Worm (Caenorhabditis elegans): ENCODE results near the gene C02B8.6.

The C02B8.6 gene

ce11 chrX:8151409-8151808 lies 15.3 kb upstream of the C02B8.6 start (continued):
- TF ChIP-seq snpc-1.1 (tag; optimal IDR thresholded peaks at IDR 0.05; ENCODE audit: insufficient read depth), result no peak
- no peak for TF ChIP-seq egl-18 (GFP tag; IDR thresholded peaks at IDR 0.05)
- TF ChIP-seq rcor-1 (GFP tag; IDR thresholded peaks at IDR 0.05), result no peak
- no peak for TF ChIP-seq Y79H2A.3 (GFP tag; conservative IDR thresholded peaks at IDR 0.05)
- peak; percentile 85 for TF ChIP-seq tbp1 (GFP tag; optimal IDR thresholded peaks at IDR 0.05)
- peak; percentile 49 for TF ChIP-seq rpc-1 (optimal IDR thresholded peaks at IDR 0.05)
- TF ChIP-seq rpc-1 (tag; optimal IDR thresholded peaks at IDR 0.05), result peak; percentile 83
- TF ChIP-seq snpc-4 (GFP tag; optimal IDR thresholded peaks at IDR 0.05), result no peak
- peak in 1 of 4 experiments; percentile 53 for TF ChIP-seq snpc-4 (tag; optimal IDR thresholded peaks at IDR 0.05)
- TF ChIP-seq lag-1 (GFP tag; IDR thresholded peaks at IDR 0.05), result no peak
- TF ChIP-seq hmg-1.2 (GFP tag; IDR thresholded peaks at IDR 0.05), result peak; percentile 39
- peak; percentile 36 for TF ChIP-seq ztf-18 (tag; optimal IDR thresholded peaks at IDR 0.05)
- TF ChIP-seq madf-6 (GFP tag; IDR thresholded peaks at IDR 0.05), result no peak
- no peak for TF ChIP-seq F49E8.2 (tag; optimal IDR thresholded peaks at IDR 0.05; ENCODE audit: insufficient read depth)

- TF ChIP-seq cebp-2 (GFP tag; IDR thresholded peaks at IDR 0.05), result no peak
- TF ChIP-seq Y79H2A.3 (GFP tag; conservative IDR thresholded peaks at IDR 0.05), result no peak
- no peak for TF ChIP-seq let-526 (GFP tag; IDR thresholded peaks at IDR 0.05)
- no peak for TF ChIP-seq F55B11.4 (tag; optimal IDR thresholded peaks at IDR 0.05; ENCODE audit: borderline replicate concordance, insufficient read depth)
- TF ChIP-seq F52B5.7 (tag; optimal IDR thresholded peaks at IDR 0.05), result no peak
- no peak for TF ChIP-seq Y95B8A.8 (GFP tag; IDR thresholded peaks at IDR 0.05)
- TF ChIP-seq atf-7 (tag; optimal IDR thresholded peaks at IDR 0.05), result no peak
- no peak for TF ChIP-seq lin-54 (GFP tag; optimal IDR thresholded peaks at IDR 0.05)
- no peak for TF ChIP-seq lin-35 (GFP tag; optimal IDR thresholded peaks at IDR 0.05)
- TF ChIP-seq nfya-2 (GFP tag; IDR thresholded peaks at IDR 0.05), result no peak
- no peak for TF ChIP-seq hlh-26 (GFP tag; conservative IDR thresholded peaks at IDR 0.05)
- TF ChIP-seq nhr-90 (tag; optimal IDR thresholded peaks at IDR 0.05), result no peak
- TF ChIP-seq K12H6.12 (tag; optimal IDR thresholded peaks at IDR 0.05), result no peak
- no peak for TF ChIP-seq ztf-22 (GFP tag; optimal IDR thresholded peaks at IDR 0.05)
- TF ChIP-seq dpff-1 (tag; optimal IDR thresholded peaks at IDR 0.05), result no peak
- TF ChIP-seq dpl-1 (GFP tag; optimal IDR thresholded peaks at IDR 0.05), result no peak
- no peak for TF ChIP-seq nhr-80 (tag; optimal IDR thresholded peaks at IDR 0.05)
- TF ChIP-seq attf-6 (GFP tag; IDR thresholded peaks at IDR 0.05), result no peak
Observed at ce11 chrX:8150621-8151020, 14.5 kb upstream of the C02B8.6 start, which contains the start of gene F22F1.2. Gene F22F1.2 (minus strand): TSS chrX:8150721.

- no peak for TF ChIP-seq egl-44 (GFP tag; IDR thresholded peaks at IDR 0.05)
- TF ChIP-seq somi-1 (GFP tag; optimal IDR thresholded peaks at IDR 0.05), result no peak
- TF ChIP-seq nhr-90 (tag; optimal IDR thresholded peaks at IDR 0.05), result peak; percentile 29
- TF ChIP-seq Y53G8AR.9 (GFP tag; conservative IDR thresholded peaks at IDR 0.05), result no peak
- TF ChIP-seq ztf-25 (GFP tag; IDR thresholded peaks at IDR 0.05), result peak; percentile 39; the same call in 1 of the 2 replicates
- no peak for TF ChIP-seq T07F8.4 (tag; optimal IDR thresholded peaks at IDR 0.05)
- peak; percentile 43; the same call in 1 of the 2 replicates for TF ChIP-seq hmg-1.2 (GFP tag; IDR thresholded peaks at IDR 0.05)
- peak; percentile 72; the same call in 1 of the 2 replicates for TF ChIP-seq lin-26 (GFP tag; IDR thresholded peaks at IDR 0.05)
- TF ChIP-seq him-1 (tag; optimal IDR thresholded peaks at IDR 0.05), result peak; percentile 61
- peak; percentile 23 for TF ChIP-seq B0035.1 (tag; optimal IDR thresholded peaks at IDR 0.05)
- no peak for TF ChIP-seq B0336.3 (GFP tag; IDR thresholded peaks at IDR 0.05)
- no peak for TF ChIP-seq nfya-1 (tag; optimal IDR thresholded peaks at IDR 0.05; ENCODE audit: borderline replicate concordance, insufficient read depth)
- no peak for TF ChIP-seq mel-28 (tag; optimal IDR thresholded peaks at IDR 0.05; ENCODE audit: borderline replicate concordance)
- TF ChIP-seq chd-7 (tag; optimal IDR thresholded peaks at IDR 0.05), result no peak
- TF ChIP-seq dox-1 (GFP tag; IDR thresholded peaks at IDR 0.05), result 0 out of 2 replicates have a peak, but pooled peaks have one; percentile 7
- TF ChIP-seq die-1 (tag; optimal IDR thresholded peaks at IDR 0.05), result peak; percentile 50
- TF ChIP-seq ama-1 (optimal IDR thresholded peaks at IDR 0.05), result no peak
- peak in 1 of 2 experiments; percentile 56 for TF ChIP-seq ama-1 (GFP tag; optimal IDR thresholded peaks at IDR 0.05)
- peak; percentile 57; the same call in 1 of the 2 replicates for TF ChIP-seq D2030.7 (GFP tag; IDR thresholded peaks at IDR 0.05)
Observed at ce11 chrX:8148993-8149392, 12.9 kb upstream of the C02B8.6 start.
